Fruit fly (Drosophila melanogaster) whole organism, adult: ENCODE data around the gene CG8516.
A peak's percentile ranks its signal among the peaks of the same experiment; 100 is the strongest.

Source experiments
- CG1620 ChIP-seq: fragments of 200-800 bp; sonication (Bioruptor generic); optimal IDR thresholded peaks from 2 replicates; lab custom pipeline; 2016; ENCODE audit warnings: missing biosample characterization, missing genetic modification characterization
- CG33017 ChIP-seq: fragments of 200-800 bp; sonication (Bioruptor generic); optimal IDR thresholded peaks from 2 replicates; lab custom pipeline; 2018; ENCODE audit warnings: missing biosample characterization, mild to moderate bottlenecking, missing genetic modification characterization, moderate library complexity
- CG5204 ChIP-seq: fragments of 200-800 bp; sonication (Bioruptor generic); optimal IDR thresholded peaks from 2 replicates; lab custom pipeline; 2016; ENCODE audit warnings: missing biosample characterization, missing genetic modification characterization
- CG7101 ChIP-seq: fragments of 200-800 bp; sonication (Bioruptor generic); optimal IDR thresholded peaks from 2 replicates; lab custom pipeline; 2018; ENCODE audit warnings: missing biosample characterization, mild to moderate bottlenecking, missing genetic modification characterization, moderate library complexity
- Clk ChIP-seq: fragments of 200-800 bp; sonication (Bioruptor generic); optimal IDR thresholded peaks from 2 replicates; lab custom pipeline; 2017; ENCODE audit warnings: missing biosample characterization, missing genetic modification characterization
- bab1 ChIP-seq: fragments of 200-800 bp; sonication (Bioruptor generic); optimal IDR thresholded peaks from 3 replicates; lab custom pipeline; 2019; ENCODE audit warnings: missing biosample characterization, mild to moderate bottlenecking, missing genetic modification characterization, moderate library complexity
- cic ChIP-seq: fragments of 200-800 bp; sonication (Bioruptor generic); optimal IDR thresholded peaks from 2 replicates; lab custom pipeline; 2017; ENCODE audit warnings: missing biosample characterization, mild to moderate bottlenecking, missing genetic modification characterization, moderate library complexity
- cnc ChIP-seq, 2 experiments: fragments of >200 bp; optimal IDR thresholded peaks; 2 replicates each; lab custom pipeline; 2017
- kay ChIP-seq: fragments of 200-800 bp; sonication (Bioruptor generic); peaks from one replicate; lab custom pipeline; 2016; ENCODE audit warnings: missing biosample characterization, missing genetic modification characterization, borderline replicate concordance
- ovo ChIP-seq: fragments of 200-800 bp; sonication (Bioruptor generic); optimal IDR thresholded peaks from 2 replicates; lab custom pipeline; 2016; ENCODE audit warnings: missing biosample characterization, missing genetic modification characterization
- pad ChIP-seq: fragments of 200-800 bp; sonication (Bioruptor generic); optimal IDR thresholded peaks from 3 replicates; lab custom pipeline; 2017; ENCODE audit warnings: missing biosample characterization, missing genetic modification characterization, mild to moderate bottlenecking, moderate library complexity, missing genetic modification reagents
- tj ChIP-seq: fragments of 200-800 bp; sonication (Bioruptor generic); optimal IDR thresholded peaks from 3 replicates; lab custom pipeline; 2017; ENCODE audit warnings: missing biosample characterization, mild to moderate bottlenecking, missing genetic modification characterization, moderate library complexity
- toe ChIP-seq: fragments of 200-800 bp; sonication (Bioruptor generic); optimal IDR thresholded peaks from 2 replicates; lab custom pipeline; 2016; ENCODE audit warnings: missing biosample characterization, missing genetic modification characterization

dm6 chr3R:9783240-9783917 lies 9.7 kb upstream of the CG8516 start:
- TF ChIP-seq ovo (peak; percentile 0), toe (GFP tag; lab: Kevin White, UChicago) (no peak), CG7101 (tag; lab: Kevin White, UChicago) (peak; percentile 16), cnc (optimal IDR thresholded peaks at IDR 0.05; lab: Kevin White, UChicago) (no peak), bab1 (GFP tag; lab: Kevin White, UChicago) (peak; percentile 62), Clk (no peak), CG1620 (GFP tag; lab: Kevin White, UChicago) (no peak), cic (GFP tag; lab: Kevin White, UChicago) (no peak), CG5204 (GFP tag; lab: Kevin White, UChicago) (no peak), CG33017 (peak; percentile 37), tj (no peak), kay (no peak), pad (GFP tag; lab: Kevin White, UChicago) (no peak)
